Fruit fly (Drosophila melanogaster) S2 (cell line): ENCODE results near the gene hfp.
A peak's percentile ranks its signal among the peaks of the same experiment; 100 is the strongest.

Source experiments
- CG8478 ChIP-seq: fragments of >200 bp; optimal IDR thresholded peaks from 2 replicates; lab custom pipeline; 2018
- CTCF ChIP-seq, 2 experiments: fragments of >200 bp; optimal IDR thresholded peaks; 2 replicates each; lab custom pipeline; 2018

The hfp gene

dm6 chr3L:1502086-1502893 is at the start of gene hfp, which contains the start of gene Psa:
hfp (minus strand) TSS chr3L:1502590.
Psa (plus strand) TSS chr3L:1502843.
- TF ChIP-seq CTCF (optimal IDR thresholded peaks at IDR 0.05; lab: Kevin White, UChicago) (no peak), CG8478 (lab: Kevin White, UChicago) (no peak)

DNA sequence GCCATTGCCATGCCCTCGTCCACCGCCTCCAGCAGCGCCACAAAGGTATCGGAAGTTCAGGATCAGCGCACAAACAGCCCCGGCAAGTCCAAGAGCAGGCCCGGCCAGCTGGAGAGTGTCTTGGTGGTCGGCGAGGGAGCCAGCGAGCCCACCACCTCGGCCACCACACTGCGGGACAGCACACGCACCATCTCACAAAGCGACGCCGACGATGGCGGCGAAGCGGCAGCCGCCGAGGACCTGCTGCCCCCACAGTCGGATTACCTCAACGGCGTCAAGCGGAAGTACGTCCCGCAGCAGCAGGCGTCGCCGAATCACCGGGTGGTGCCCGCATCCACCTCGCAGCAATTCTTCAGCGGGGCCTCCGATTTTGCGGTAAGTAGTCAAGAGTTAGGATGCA is 48.5 kb upstream of the hfp start:
- no peak for TF ChIP-seq CG8478 (lab: Kevin White, UChicago)
- TF ChIP-seq CTCF (optimal IDR thresholded peaks at IDR 0.05; lab: Kevin White, UChicago), result no peak

- no peak for TF ChIP-seq CG8478 (lab: Kevin White, UChicago)
- no peak for TF ChIP-seq CTCF (optimal IDR thresholded peaks at IDR 0.05; lab: Kevin White, UChicago)
Measured at dm6 chr3L:1549634-1550071, 47.3 kb upstream of the hfp start.

DNA sequence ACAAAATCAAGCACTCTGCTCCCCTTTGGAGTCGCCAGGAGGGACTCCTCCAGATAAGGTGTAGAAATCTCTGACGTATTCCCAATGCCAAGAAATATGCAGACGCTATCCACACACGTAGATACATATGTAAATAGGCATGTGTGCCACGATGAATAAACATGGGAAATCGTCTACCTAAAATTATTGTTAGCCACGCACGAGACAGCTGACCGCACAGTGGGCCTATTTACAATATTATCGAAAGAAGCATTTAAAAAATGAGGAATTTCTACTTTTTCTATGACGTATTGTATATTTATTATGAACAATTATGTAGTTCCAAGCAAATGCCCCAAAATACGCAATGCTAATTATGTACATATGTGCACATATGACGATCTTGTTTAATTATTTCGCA is 46.8 kb upstream of the hfp start:
- TF ChIP-seq CTCF (optimal IDR thresholded peaks at IDR 0.05; lab: Kevin White, UChicago), result no peak

- TF ChIP-seq CTCF (optimal IDR thresholded peaks at IDR 0.05; lab: Kevin White, UChicago), result no peak
- no peak for TF ChIP-seq CG8478 (lab: Kevin White, UChicago)
Measured at dm6 chr3L:1548345-1548970, 46.1 kb upstream of the hfp start.

DNA sequence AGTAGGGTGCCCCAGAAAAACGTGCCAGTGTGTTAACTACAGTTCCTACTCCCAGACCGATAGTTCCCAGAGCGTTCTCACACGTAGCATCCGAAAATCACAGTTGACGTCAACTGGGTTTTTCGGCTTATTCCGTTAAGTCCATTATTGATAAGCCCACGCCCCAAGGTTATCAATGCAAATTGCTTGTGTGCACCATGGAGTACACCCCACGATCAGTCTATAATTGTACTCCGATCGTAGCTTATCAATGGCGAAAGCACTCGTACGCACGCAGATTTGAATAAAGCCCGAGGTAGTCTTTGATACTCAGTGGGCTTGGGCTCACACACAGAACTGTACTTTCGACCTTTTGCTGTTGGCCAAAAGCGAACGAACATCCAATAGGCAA is 44.7 kb upstream of the hfp start:
- TF ChIP-seq CTCF (optimal IDR thresholded peaks at IDR 0.05; lab: Kevin White, UChicago) (no peak), CG8478 (lab: Kevin White, UChicago) (no peak)

- TF ChIP-seq CTCF (optimal IDR thresholded peaks at IDR 0.05; lab: Kevin White, UChicago) (no peak), CG8478 (lab: Kevin White, UChicago) (no peak)
Measured at dm6 chr3L:1546349-1547116, 44.1 kb upstream of the hfp start.

DNA sequence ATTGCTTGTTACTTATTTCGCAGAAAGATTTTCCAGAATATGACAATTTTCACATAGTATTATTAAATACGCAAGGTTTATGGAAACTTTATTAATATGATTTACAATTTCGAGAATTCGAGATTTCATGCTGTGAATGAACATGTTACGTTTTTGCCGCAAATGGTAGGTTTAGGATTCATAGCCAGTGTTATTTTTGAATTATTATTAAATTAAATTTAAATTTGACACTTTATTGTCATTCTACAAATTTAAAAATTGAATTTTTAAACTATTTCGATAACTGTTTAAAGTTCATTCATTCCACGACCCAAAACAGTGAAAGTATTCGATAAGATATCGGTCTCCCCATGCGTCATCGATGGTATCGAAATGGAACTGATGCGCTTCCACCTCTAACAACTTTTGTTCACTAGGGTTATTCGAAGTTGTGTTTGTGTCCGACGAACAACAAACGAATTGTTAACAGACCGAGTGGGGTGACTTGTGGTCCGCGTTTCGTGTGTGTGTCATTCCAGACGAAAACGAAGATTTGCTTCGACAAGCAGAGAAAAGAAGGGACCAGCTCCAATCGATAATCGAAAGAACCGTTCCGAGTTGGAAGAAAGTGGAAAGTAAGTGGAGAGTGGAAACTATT is 43.4 kb upstream of the hfp start, which contains the start of the genes CG32313 and Pcyt1:
Gene CG32313, minus strand, starts transcription at position 51 of the 637 bp plus-strand sequence.
Gene Pcyt1, plus strand, starts transcription at position 400 of the 637 bp plus-strand sequence.
- TF ChIP-seq CTCF (optimal IDR thresholded peaks at IDR 0.05; lab: Kevin White, UChicago) (peak in 1 of 2 experiments; percentile 35), CG8478 (lab: Kevin White, UChicago) (no peak)

DNA sequence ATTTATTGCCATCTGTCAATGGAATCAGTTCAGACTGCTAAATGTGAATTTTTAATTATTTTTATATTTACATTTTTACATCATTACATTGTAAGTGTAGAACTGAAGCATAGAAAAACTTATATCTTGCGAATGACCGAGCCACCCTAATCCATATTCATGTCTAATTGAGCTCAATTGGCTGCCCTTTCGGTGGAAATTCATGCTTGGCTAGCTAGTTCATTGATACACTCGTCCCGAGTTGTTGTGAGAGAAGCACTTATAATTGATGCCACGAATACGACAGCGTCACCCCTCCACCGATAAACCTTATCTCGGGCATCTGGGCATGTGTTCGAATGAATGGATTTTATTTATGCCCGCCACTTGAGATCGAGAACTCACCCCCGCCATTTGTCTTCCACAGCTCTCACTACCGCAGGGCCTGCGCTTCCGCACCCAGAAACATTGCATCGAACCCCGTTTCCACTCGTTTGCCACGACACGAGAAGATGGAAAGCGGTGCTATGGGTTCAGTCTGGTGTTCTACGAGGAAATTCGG is 36.0 kb upstream of the hfp start:
- no peak for TF ChIP-seq CTCF (optimal IDR thresholded peaks at IDR 0.05; lab: Kevin White, UChicago)
- TF ChIP-seq CG8478 (lab: Kevin White, UChicago), result no peak

DNA sequence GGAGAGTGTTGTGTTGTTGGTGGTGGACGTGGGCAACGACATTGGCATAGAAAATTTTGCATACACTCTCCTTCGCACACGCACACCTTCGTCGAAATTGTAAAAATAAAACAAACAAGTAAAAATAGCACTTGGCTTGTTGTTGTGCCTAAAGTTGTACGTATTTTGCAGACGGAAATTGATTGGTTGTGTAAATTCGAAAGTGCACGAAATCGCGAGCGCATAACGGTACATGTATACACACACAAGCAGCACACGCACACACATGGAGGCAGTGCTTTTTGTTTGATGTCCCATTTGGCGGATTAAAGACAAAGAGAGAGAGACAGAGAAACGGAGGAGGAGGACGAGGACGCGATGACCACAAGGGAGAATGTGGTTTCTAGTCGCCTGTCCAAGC is 35.0 kb upstream of the hfp start:
- TF ChIP-seq CG8478 (lab: Kevin White, UChicago) (no peak), CTCF (optimal IDR thresholded peaks at IDR 0.05; lab: Kevin White, UChicago) (no peak)

- TF ChIP-seq CTCF (optimal IDR thresholded peaks at IDR 0.05; lab: Kevin White, UChicago), result no peak
- TF ChIP-seq CG8478 (lab: Kevin White, UChicago), result no peak
Measured at dm6 chr3L:1536487-1537337, 34.3 kb upstream of the hfp start, which contains the start of the genes CG12091 and pns. CG12091 (minus strand) TSS chr3L:1536835. pns (plus strand) TSS chr3L:1537137.

DNA sequence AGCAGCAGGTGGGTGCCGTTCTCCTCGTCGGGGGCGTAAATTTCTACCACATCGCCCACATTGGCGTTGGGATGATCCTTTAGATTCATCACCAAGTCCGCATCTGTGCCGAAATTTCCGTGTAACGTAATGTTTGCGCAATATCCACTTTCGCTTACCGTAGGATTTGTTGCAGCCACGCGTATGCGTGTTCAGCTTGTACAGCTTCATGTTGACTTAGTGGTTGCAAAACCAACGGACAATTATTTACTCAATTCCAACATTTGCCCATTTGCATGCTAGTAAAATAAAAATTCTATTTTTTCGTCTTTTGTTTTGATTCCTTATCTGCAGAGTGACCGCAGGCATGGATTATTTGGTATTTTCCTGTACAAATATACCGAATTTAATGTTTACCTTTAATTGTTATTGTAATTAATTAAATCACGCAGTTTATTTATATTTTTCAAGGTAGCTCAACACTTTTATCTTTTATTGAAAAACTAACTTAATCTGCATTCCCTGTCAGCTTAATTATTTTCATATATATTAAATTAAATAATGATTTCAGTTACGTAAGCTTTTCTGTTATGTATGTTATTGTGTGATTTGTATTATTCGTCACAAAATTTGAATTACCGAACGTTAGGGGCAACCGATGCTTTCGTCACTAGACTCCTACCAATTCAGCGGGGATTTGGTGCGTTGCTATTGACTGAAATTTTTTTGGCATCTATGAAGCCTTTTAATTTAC is 31.5 kb upstream of the hfp start, which contains the start of gene Iml1:
Gene Iml1, minus strand, starts transcription at position 336 of the 733 bp plus-strand sequence.
- TF ChIP-seq CTCF (optimal IDR thresholded peaks at IDR 0.05; lab: Kevin White, UChicago) (no peak), CG8478 (lab: Kevin White, UChicago) (no peak)
